Fruit fly (Drosophila melanogaster) whole organism: Measurements from ENCODE around the gene Rh4.

Source experiments
- EcR ChIP-seq, 2 experiments: fragments of >200 bp; optimal IDR thresholded peaks; 2 replicates each; lab custom pipeline; 2017; ENCODE audit warnings: missing biosample characterization in 2 of 2, missing genetic modification characterization in 2 of 2, missing genetic modification reagents in 2 of 2
- pan ChIP-seq: fragments of >200 bp; optimal IDR thresholded peaks from 2 replicates; lab custom pipeline; 2017
- usp ChIP-seq: fragments of >200 bp; optimal IDR thresholded peaks from 2 replicates; lab custom pipeline; 2017; ENCODE audit warnings: missing biosample characterization, missing genetic modification characterization, mixed read lengths

- TF ChIP-seq usp (GFP tag; lab: Kevin White, UChicago): no peak
- no peak for TF ChIP-seq EcR (GFP tag; optimal IDR thresholded peaks at IDR 0.05; lab: Kevin White, UChicago)
- TF ChIP-seq pan: no peak
Observed at dm6 chr3L:16885042-16885441, 22.7 kb upstream of the Rh4 start.
